Worm (Caenorhabditis elegans): ENCODE results near the gene Y49E10.4.

Gene Y49E10.4

ce11 chrIII:12349027-12349426 is 34.6 kb downstream of the Y49E10.4 start:
- TF ChIP-seq pha-4 (tag; optimal IDR thresholded peaks at IDR 0.05) (no peak), lsy-2 (tag; optimal IDR thresholded peaks at IDR 0.05) (no peak)

- TF ChIP-seq nhr-12 (tag; optimal IDR thresholded peaks at IDR 0.05) (no peak), unc-39 (tag; optimal IDR thresholded peaks at IDR 0.05) (no peak), lin-13 (tag; optimal IDR thresholded peaks at IDR 0.05) (no peak), nhr-2 (tag; optimal IDR thresholded peaks at IDR 0.05) (no peak), tbx-8 (GFP tag; optimal IDR thresholded peaks at IDR 0.05) (no peak), nhr-237 (tag; optimal IDR thresholded peaks at IDR 0.05) (no peak), mls-2 (tag; optimal IDR thresholded peaks at IDR 0.05) (no peak), snpc-4 (tag; optimal IDR thresholded peaks at IDR 0.05) (no peak), hlh-1 (tag; optimal IDR thresholded peaks at IDR 0.05) (no peak)
Measured at ce11 chrIII:12344940-12345339, 38.7 kb downstream of the Y49E10.4 start.

- no peak for TF ChIP-seq unc-39 (tag; optimal IDR thresholded peaks at IDR 0.05)
- TF ChIP-seq elt-3 (tag; optimal IDR thresholded peaks at IDR 0.05), result peak; percentile 1
- TF ChIP-seq mep-1 (tag; optimal IDR thresholded peaks at IDR 0.05), result no peak
- no peak for TF ChIP-seq nhr-2 (tag; optimal IDR thresholded peaks at IDR 0.05)
- TF ChIP-seq ces-1 (GFP tag; optimal IDR thresholded peaks at IDR 0.05), result peak; percentile 45
- peak; percentile 7 for TF ChIP-seq unc-62 (GFP tag; optimal IDR thresholded peaks at IDR 0.05)
- TF ChIP-seq ham-2 (GFP tag; optimal IDR thresholded peaks at IDR 0.05), result no peak
- peak; percentile 51 for TF ChIP-seq elt-1 (tag; optimal IDR thresholded peaks at IDR 0.05; ENCODE audit: borderline replicate concordance, insufficient read depth)
- peak; percentile 25 for TF ChIP-seq unc-120 (tag; optimal IDR thresholded peaks at IDR 0.05; ENCODE audit: poor library complexity, severe bottlenecking)
- TF ChIP-seq pha-4 (tag; optimal IDR thresholded peaks at IDR 0.05), result peak; percentile 1
Measured at ce11 chrIII:12335400-12335994, 48.1 kb downstream of the Y49E10.4 start.

- TF ChIP-seq ham-2 (GFP tag; optimal IDR thresholded peaks at IDR 0.05) (no peak), pha-4 (tag; optimal IDR thresholded peaks at IDR 0.05) (no peak), elt-1 (tag; optimal IDR thresholded peaks at IDR 0.05; ENCODE audit: borderline replicate concordance, insufficient read depth) (no peak)
Measured at ce11 chrIII:12334268-12334667, 49.3 kb downstream of the Y49E10.4 start.

- TF ChIP-seq tbx-8 (GFP tag; optimal IDR thresholded peaks at IDR 0.05), result no peak
Measured at ce11 chrIII:12333445-12333844, 50.2 kb downstream of the Y49E10.4 start, which contains the start of gene zip-1. Gene zip-1 (plus strand): TSS chrIII:12333745.

- no peak for TF ChIP-seq ceh-83 (GFP tag; optimal IDR thresholded peaks at IDR 0.05)
- TF ChIP-seq ceh-39 (tag; optimal IDR thresholded peaks at IDR 0.05), result no peak
- TF ChIP-seq nhr-12 (tag; optimal IDR thresholded peaks at IDR 0.05), result no peak
Measured at ce11 chrIII:12331300-12331699, 52.3 kb downstream of the Y49E10.4 start.

All from whole organism, mixed stage, embryonic.